Worm (Caenorhabditis elegans): ENCODE data around the gene clec-78.

The clec-78 gene

DNA sequence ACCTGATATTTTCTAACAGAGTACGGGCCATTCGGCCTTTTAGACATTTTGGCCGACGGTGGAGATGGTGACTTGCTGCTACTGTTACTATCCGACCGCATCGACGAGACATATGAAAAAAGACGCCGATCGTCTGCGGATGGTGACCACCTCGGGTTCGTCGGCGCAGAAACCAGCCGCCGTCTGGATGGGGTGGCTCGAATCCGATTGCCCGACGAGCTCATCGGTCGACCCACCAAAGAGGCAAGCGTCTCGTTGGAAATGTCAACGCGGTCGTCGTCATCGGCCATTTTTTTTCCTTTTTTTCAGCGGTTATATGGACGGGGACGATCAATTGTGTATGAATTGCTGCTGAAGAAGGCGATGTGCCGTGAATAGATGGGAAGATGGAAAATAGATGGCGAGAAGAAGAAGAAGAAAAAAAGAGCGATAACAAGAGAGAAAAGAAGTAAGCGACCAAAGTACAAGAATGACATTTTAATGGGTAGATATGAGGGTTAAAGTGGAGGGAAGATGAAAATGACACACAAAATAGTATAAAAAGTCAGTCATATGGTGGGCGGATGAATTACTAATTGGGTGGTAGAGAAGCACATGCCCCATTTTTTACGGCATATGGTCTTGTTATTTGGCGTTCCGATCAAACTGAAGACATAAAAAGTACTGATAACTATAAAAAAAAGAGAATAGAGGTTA lies 29.9 kb downstream of the clec-78 start:
- no peak for TF ChIP-seq hnd-1 (tag; optimal IDR thresholded peaks at IDR 0.05)
- no peak for TF ChIP-seq aly-1 (tag; optimal IDR thresholded peaks at IDR 0.05)
- no peak for TF ChIP-seq tbx-11 (GFP tag; IDR thresholded peaks at IDR 0.05)
- no peak for TF ChIP-seq ama-1 (optimal IDR thresholded peaks at IDR 0.05)
- TF ChIP-seq scrt-1 (GFP tag; IDR thresholded peaks at IDR 0.05), result no peak
- TF ChIP-seq pes-1 (GFP tag; IDR thresholded peaks at IDR 0.05), result no peak
- TF ChIP-seq ets-7 (tag; optimal IDR thresholded peaks at IDR 0.05), result no peak
- TF ChIP-seq ceh-36 (tag; optimal IDR thresholded peaks at IDR 0.05), result no peak
- TF ChIP-seq flt-1 (GFP tag; IDR thresholded peaks at IDR 0.05), result no peak
- TF ChIP-seq hmg-4 (GFP tag; optimal IDR thresholded peaks at IDR 0.05), result no peak
- TF ChIP-seq hmbx-1 (tag; optimal IDR thresholded peaks at IDR 0.05), result no peak
- no peak for TF ChIP-seq F13C5.2 (tag; optimal IDR thresholded peaks at IDR 0.05)
- no peak for TF ChIP-seq sea-1 (GFP tag; conservative IDR thresholded peaks at IDR 0.05)
- no peak for TF ChIP-seq tra-4 (tag; optimal IDR thresholded peaks at IDR 0.05)
- TF ChIP-seq tbx-37 (GFP tag; conservative IDR thresholded peaks at IDR 0.05), result no peak
- TF ChIP-seq B0310.2 (tag; optimal IDR thresholded peaks at IDR 0.05), result no peak

ce11 chrIV:4019836-4020235 lies 30.9 kb downstream of the clec-78 start:
- TF ChIP-seq ceh-13 (GFP tag; optimal IDR thresholded peaks at IDR 0.05), result no peak
- TF ChIP-seq tbx-11 (GFP tag; IDR thresholded peaks at IDR 0.05), result no peak
- peak; percentile 31 for TF ChIP-seq hmg-4 (GFP tag; optimal IDR thresholded peaks at IDR 0.05)
- TF ChIP-seq scrt-1 (GFP tag; IDR thresholded peaks at IDR 0.05), result no peak
- TF ChIP-seq F13C5.2 (tag; optimal IDR thresholded peaks at IDR 0.05), result peak; percentile 50

- TF ChIP-seq ceh-13 (GFP tag; optimal IDR thresholded peaks at IDR 0.05), result no peak
- TF ChIP-seq hmbx-1 (tag; optimal IDR thresholded peaks at IDR 0.05), result no peak
- no peak for TF ChIP-seq tra-4 (tag; optimal IDR thresholded peaks at IDR 0.05)
- no peak for TF ChIP-seq scrt-1 (GFP tag; IDR thresholded peaks at IDR 0.05)
Measured at ce11 chrIV:4021847-4022780, 33.2 kb downstream of the clec-78 start.

- no peak for TF ChIP-seq sea-1 (GFP tag; conservative IDR thresholded peaks at IDR 0.05)
- TF ChIP-seq ceh-13 (GFP tag; optimal IDR thresholded peaks at IDR 0.05), result no peak
- no peak for TF ChIP-seq ets-7 (tag; optimal IDR thresholded peaks at IDR 0.05)
Measured at ce11 chrIV:4024159-4025004, 35.5 kb downstream of the clec-78 start.

ce11 chrIV:4025923-4026322 lies 37.0 kb downstream of the clec-78 start:
- TF ChIP-seq ama-1 (optimal IDR thresholded peaks at IDR 0.05) (no peak), pes-1 (GFP tag; IDR thresholded peaks at IDR 0.05) (no peak), hmg-4 (GFP tag; optimal IDR thresholded peaks at IDR 0.05) (no peak), tbx-11 (GFP tag; IDR thresholded peaks at IDR 0.05) (no peak)

DNA sequence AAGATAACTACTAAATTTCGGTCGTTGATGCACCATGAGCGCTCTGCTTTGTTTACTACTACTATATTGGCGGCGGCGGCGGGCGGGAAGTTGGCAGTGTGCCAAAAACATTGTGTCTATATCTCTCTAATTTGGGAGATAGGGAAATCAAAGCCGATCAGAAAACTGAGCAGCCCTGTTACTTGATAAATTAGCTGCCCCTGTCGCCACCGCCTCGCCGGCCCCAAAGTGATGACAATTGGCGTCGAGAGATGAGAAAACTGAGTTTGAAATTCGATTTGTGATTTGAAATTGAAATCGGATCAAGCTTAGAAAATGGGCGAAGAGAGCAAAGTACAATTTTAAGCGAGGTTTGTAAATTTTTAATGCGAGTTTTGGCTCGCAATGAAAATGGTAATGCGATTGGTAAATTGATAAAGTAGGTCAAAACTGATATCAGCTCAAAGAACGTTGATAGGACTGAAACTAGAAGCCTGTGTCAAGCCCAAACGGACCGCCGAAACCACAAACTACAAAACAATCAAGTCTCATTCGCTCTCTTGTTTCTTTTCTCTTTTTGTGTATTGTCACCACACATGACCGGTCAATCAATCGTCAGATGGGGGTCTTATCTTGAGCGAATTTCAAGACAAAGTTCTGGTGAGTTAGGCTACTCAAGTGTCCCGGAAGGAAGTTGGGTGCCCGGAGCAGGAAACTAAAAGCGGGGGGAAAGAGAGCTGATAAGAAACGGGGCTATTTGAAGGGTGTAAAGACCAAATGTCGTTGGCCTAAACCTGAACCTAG lies 38.4 kb downstream of the clec-78 start:
- TF ChIP-seq F13C5.2 (tag; optimal IDR thresholded peaks at IDR 0.05) (no peak), ets-7 (tag; optimal IDR thresholded peaks at IDR 0.05) (no peak), pes-1 (GFP tag; IDR thresholded peaks at IDR 0.05) (no peak), tbx-37 (GFP tag; conservative IDR thresholded peaks at IDR 0.05) (no peak), tbx-11 (GFP tag; IDR thresholded peaks at IDR 0.05) (no peak), ceh-13 (GFP tag; optimal IDR thresholded peaks at IDR 0.05) (no peak), hmg-4 (GFP tag; optimal IDR thresholded peaks at IDR 0.05) (no peak), flt-1 (GFP tag; IDR thresholded peaks at IDR 0.05) (no peak), B0310.2 (tag; optimal IDR thresholded peaks at IDR 0.05) (no peak), sea-1 (GFP tag; conservative IDR thresholded peaks at IDR 0.05) (no peak), hnd-1 (tag; optimal IDR thresholded peaks at IDR 0.05) (no peak), tra-4 (tag; optimal IDR thresholded peaks at IDR 0.05) (no peak), ceh-36 (tag; optimal IDR thresholded peaks at IDR 0.05) (no peak), hmbx-1 (tag; optimal IDR thresholded peaks at IDR 0.05) (no peak), aly-1 (tag; optimal IDR thresholded peaks at IDR 0.05) (no peak), ama-1 (optimal IDR thresholded peaks at IDR 0.05) (no peak), scrt-1 (GFP tag; IDR thresholded peaks at IDR 0.05) (no peak)

DNA sequence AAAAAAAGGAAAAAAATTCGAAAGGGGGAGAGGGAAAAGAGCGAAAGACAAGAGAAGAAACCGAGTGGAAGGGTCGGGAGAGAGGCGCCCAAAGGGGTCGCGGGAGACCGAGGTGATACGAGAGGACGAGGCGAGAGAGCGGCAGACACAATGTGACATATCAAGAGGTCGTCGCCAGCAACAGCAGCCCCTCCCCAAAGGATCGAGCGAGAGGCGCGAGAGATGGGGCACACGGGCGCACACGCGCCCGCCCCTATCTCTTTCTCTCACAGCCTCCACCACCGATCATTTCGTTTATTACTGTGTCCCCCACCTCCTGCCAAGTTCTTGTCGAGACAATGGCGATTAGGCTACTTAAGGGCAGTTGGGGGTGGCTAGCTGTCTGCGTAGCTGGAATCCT lies 39.3 kb downstream of the clec-78 start:
- TF ChIP-seq ama-1 (optimal IDR thresholded peaks at IDR 0.05), result no peak
- peak; percentile 39 for TF ChIP-seq aly-1 (tag; optimal IDR thresholded peaks at IDR 0.05)
